Fruit fly (Drosophila melanogaster) whole organism, embryonic: Measurements from ENCODE around the gene CG31233.

Experiments
- Atf3 ChIP-seq: fragments of 200-800 bp; sonication (Bioruptor generic); optimal IDR thresholded peaks from 3 replicates; lab custom pipeline; 2016; ENCODE audit warnings: missing biosample characterization, missing genetic modification characterization
- Bteb2 ChIP-seq: fragments of 200-800 bp; sonication (Bioruptor generic); optimal IDR thresholded peaks from 2 replicates; lab custom pipeline; 2016; ENCODE audit warnings: missing biosample characterization, missing genetic modification characterization
- CG10431 ChIP-seq: fragments of 200-800 bp; sonication (Bioruptor generic); optimal IDR thresholded peaks from 3 replicates; lab custom pipeline; 2018; ENCODE audit warnings: missing biosample characterization, mild to moderate bottlenecking, missing genetic modification characterization
- CG10565 ChIP-seq: fragments of 200-800 bp; sonication (Bioruptor generic); optimal IDR thresholded peaks from 3 replicates; lab custom pipeline; 2016; ENCODE audit warnings: missing biosample characterization, mild to moderate bottlenecking, missing genetic modification characterization
- CG11085 ChIP-seq: fragments of 200-800 bp; sonication (Bioruptor generic); IDR thresholded peaks from 2 replicates; pipeline ENCODE4 v1.3.6; 2022; ENCODE audit warnings: missing biosample characterization, missing genetic modification characterization
- CG12071 ChIP-seq: fragments of 200-800 bp; sonication (Bioruptor generic); optimal IDR thresholded peaks from 3 replicates; lab custom pipeline; 2018; ENCODE audit warnings: missing biosample characterization, mild to moderate bottlenecking, missing genetic modification characterization
- CG12744 ChIP-seq: fragments of 200-800 bp; sonication (Bioruptor generic); optimal IDR thresholded peaks from 2 replicates; lab custom pipeline; 2016; ENCODE audit warnings: missing biosample characterization, missing genetic modification characterization
- CG12769 ChIP-seq: fragments of 200-800 bp; sonication (Bioruptor generic); optimal IDR thresholded peaks from 2 replicates; lab custom pipeline; 2019; ENCODE audit warnings: missing biosample characterization, mild to moderate bottlenecking, missing genetic modification characterization, moderate library complexity
- CG13624 ChIP-seq: fragments of 200-800 bp; sonication (Bioruptor generic); optimal IDR thresholded peaks from 2 replicates; lab custom pipeline; 2016; ENCODE audit warnings: missing biosample characterization, missing genetic modification characterization
- CG14441 ChIP-seq: fragments of 200-800 bp; sonication (Bioruptor generic); IDR thresholded peaks from 2 replicates; pipeline ENCODE4 v1.3.6; 2022; ENCODE audit warnings: missing biosample characterization, missing genetic modification characterization
- CG14860 ChIP-seq: fragments of 200-800 bp; sonication (Bioruptor generic); IDR thresholded peaks from 3 replicates; pipeline ENCODE4 v1.3.6; 2022; ENCODE audit warnings: missing biosample characterization, missing genetic modification characterization; ENCODE audit not compliant: partially characterized antibody
- CG15073 ChIP-seq: fragments of 200-800 bp; sonication (Bioruptor generic); optimal IDR thresholded peaks from 2 replicates; lab custom pipeline; 2016; ENCODE audit warnings: missing biosample characterization, missing genetic modification characterization
- CG1647 ChIP-seq: fragments of 200-800 bp; sonication (Bioruptor generic); optimal IDR thresholded peaks from 3 replicates; lab custom pipeline; 2016; ENCODE audit warnings: missing biosample characterization, missing genetic modification characterization
- CG17612 ChIP-seq: fragments of 200-800 bp; sonication (Bioruptor generic); IDR thresholded peaks from 2 replicates; pipeline ENCODE4 v1.3.6; 2022; ENCODE audit warnings: missing biosample characterization, missing genetic modification characterization
- CG18476 ChIP-seq: fragments of 200-800 bp; sonication (Bioruptor generic); optimal IDR thresholded peaks from 2 replicates; lab custom pipeline; 2016; ENCODE audit warnings: missing biosample characterization, mild to moderate bottlenecking, missing genetic modification characterization
- CG3163 ChIP-seq: fragments of 200-800 bp; sonication (Bioruptor generic); optimal IDR thresholded peaks from 3 replicates; lab custom pipeline; 2016; ENCODE audit warnings: missing biosample characterization, missing genetic modification characterization
- CG32532 ChIP-seq: fragments of 200-800 bp; sonication (Bioruptor generic); IDR thresholded peaks from 2 replicates; pipeline ENCODE4 v1.3.6; 2022; ENCODE audit warnings: missing biosample characterization, missing genetic modification characterization
- CG32767 ChIP-seq: fragments of 200-800 bp; sonication (Bioruptor generic); IDR thresholded peaks from 2 replicates; pipeline ENCODE4 v1.3.6; 2022; ENCODE audit warnings: missing biosample characterization, missing genetic modification characterization
- CG42726 ChIP-seq: fragments of 200-800 bp; sonication (Bioruptor generic); IDR thresholded peaks from 2 replicates; pipeline ENCODE4 v1.3.6; 2022; ENCODE audit warnings: missing biosample characterization, missing genetic modification characterization; ENCODE audit not compliant: partially characterized antibody
- CG7556 ChIP-seq: fragments of 200-800 bp; sonication (Bioruptor generic); optimal IDR thresholded peaks from 2 replicates; lab custom pipeline; 2017; ENCODE audit warnings: missing biosample characterization, mild to moderate bottlenecking, missing genetic modification characterization
- CkIIα-i1 ChIP-seq: fragments of 200-800 bp; sonication (Bioruptor generic); IDR thresholded peaks from 2 replicates; pipeline ENCODE4 v1.3.6; 2022; ENCODE audit warnings: missing biosample characterization, missing genetic modification characterization
- D ChIP-seq, 2 experiments: fragments of 200-800 bp in 1 of 2; fragments of >200 bp in 1 of 2; sonication (Bioruptor generic) in 1 of 2; optimal IDR thresholded peaks; 2 replicates in 1 of 2; 3 replicates in 1 of 2; lab custom pipeline; 2017; ENCODE audit warnings: mild to moderate bottlenecking in 1 of 2, missing biosample characterization in 1 of 2, missing genetic modification characterization in 1 of 2, missing genetic modification reagents in 1 of 2
- E2f2 ChIP-seq: fragments of 200-800 bp; sonication (Bioruptor generic); IDR thresholded peaks from 2 replicates; pipeline ENCODE4 v1.3.6; 2022; ENCODE audit warnings: missing biosample characterization, missing genetic modification characterization
- Gug ChIP-seq: fragments of 200-800 bp; sonication (Bioruptor generic); IDR thresholded peaks from 4 replicates; pipeline ENCODE4 v1.3.6; 2022; ENCODE audit warnings: missing biosample characterization, missing genetic modification characterization
- Hey ChIP-seq: fragments of 200-800 bp; sonication (Bioruptor generic); optimal IDR thresholded peaks from 3 replicates; lab custom pipeline; 2018; ENCODE audit warnings: missing biosample characterization, mild to moderate bottlenecking, missing genetic modification characterization
- Hr39 ChIP-seq: fragments of >200 bp; optimal IDR thresholded peaks from 2 replicates; lab custom pipeline; 2017
- MTF-1 ChIP-seq: fragments of 200-800 bp; sonication (Bioruptor generic); optimal IDR thresholded peaks from 2 replicates; lab custom pipeline; 2018; ENCODE audit warnings: missing biosample characterization, mild to moderate bottlenecking, missing genetic modification characterization, borderline replicate concordance
- Med ChIP-seq: fragments of 200-800 bp; sonication (Bioruptor generic); peaks from one replicate; lab custom pipeline; 2016; ENCODE audit warnings: missing biosample characterization, missing genetic modification characterization, mild to moderate bottlenecking, inconsistent platforms, moderate library complexity
- Mes4 ChIP-seq: fragments of 200-800 bp; sonication (Bioruptor generic); optimal IDR thresholded peaks from 2 replicates; lab custom pipeline; 2016; ENCODE audit warnings: missing biosample characterization, missing genetic modification characterization
- Mrtf ChIP-seq: fragments of 200-800 bp; sonication (Bioruptor generic); IDR thresholded peaks from 3 replicates; pipeline ENCODE4 v1.3.6; 2022; ENCODE audit warnings: missing biosample characterization, missing genetic modification characterization
- Nf-YC ChIP-seq: fragments of 200-800 bp; optimal IDR thresholded peaks from 3 replicates; lab custom pipeline; 2019; ENCODE audit warnings: missing biosample characterization, mild to moderate bottlenecking, missing genetic modification characterization, moderate library complexity
- Ptx1 ChIP-seq: fragments of 200-800 bp; sonication (Bioruptor generic); IDR thresholded peaks from 2 replicates; pipeline ENCODE4 v1.3.6; 2022; ENCODE audit warnings: missing biosample characterization, missing genetic modification characterization
- Six4 ChIP-seq: fragments of 200-800 bp; sonication (Bioruptor generic); optimal IDR thresholded peaks from 2 replicates; lab custom pipeline; 2016; ENCODE audit warnings: missing biosample characterization, missing genetic modification characterization
- Sry-β ChIP-seq: fragments of 200-800 bp; sonication (Bioruptor generic); optimal IDR thresholded peaks from 2 replicates; lab custom pipeline; 2018; ENCODE audit warnings: missing biosample characterization, mild to moderate bottlenecking, missing genetic modification characterization, moderate library complexity
- ash1 ChIP-seq: fragments of 200-800 bp; sonication (Bioruptor generic); optimal IDR thresholded peaks from 2 replicates; lab custom pipeline; 2018; ENCODE audit warnings: missing biosample characterization, mild to moderate bottlenecking, missing genetic modification characterization
- cad ChIP-seq: fragments of >200 bp; optimal IDR thresholded peaks from 2 replicates; lab custom pipeline; 2017; ENCODE audit warnings: missing biosample characterization, missing genetic modification characterization
- ci ChIP-seq: fragments of 200-800 bp; sonication (Bioruptor generic); IDR thresholded peaks from 3 replicates; pipeline ENCODE4 v1.3.6; 2022; ENCODE audit warnings: missing biosample characterization, missing genetic modification characterization
- dimm ChIP-seq: fragments of 200-800 bp; sonication (Bioruptor generic); IDR thresholded peaks from 2 replicates; pipeline ENCODE4 v1.3.6; 2022; ENCODE audit warnings: missing biosample characterization, missing genetic modification characterization
- dysf ChIP-seq: fragments of 200-800 bp; sonication (Bioruptor generic); IDR thresholded peaks from 3 replicates; pipeline ENCODE4 v1.3.6; 2022; ENCODE audit warnings: missing biosample characterization, missing genetic modification characterization
- gcm2 ChIP-seq: fragments of 200-800 bp; sonication (Bioruptor generic); optimal IDR thresholded peaks from 2 replicates; lab custom pipeline; 2016; ENCODE audit warnings: missing biosample characterization, missing genetic modification characterization
- gsb-n ChIP-seq: fragments of 200-800 bp; sonication (Bioruptor generic); optimal IDR thresholded peaks from 3 replicates; lab custom pipeline; 2018; ENCODE audit warnings: missing biosample characterization, mild to moderate bottlenecking, missing genetic modification characterization
- hbn ChIP-seq: fragments of 200-800 bp; sonication (Bioruptor generic); IDR thresholded peaks from 2 replicates; pipeline ENCODE4 v1.3.6; 2022; ENCODE audit warnings: missing biosample characterization, missing genetic modification characterization; ENCODE audit not compliant: partially characterized antibody
- her ChIP-seq: fragments of 200-800 bp; sonication (Bioruptor generic); optimal IDR thresholded peaks from 2 replicates; lab custom pipeline; 2016; ENCODE audit warnings: missing biosample characterization, missing genetic modification characterization
- jumu ChIP-seq: fragments of 200-800 bp; sonication (Bioruptor generic); optimal IDR thresholded peaks from 3 replicates; lab custom pipeline; 2016; ENCODE audit warnings: missing biosample characterization, missing genetic modification characterization
- lov ChIP-seq, 2 experiments: fragments of 200-800 bp in 1 of 2; fragments of >200 bp in 1 of 2; sonication (Bioruptor generic) in 1 of 2; IDR thresholded peaks in 1 of 2; optimal IDR thresholded peaks in 1 of 2; 2 replicates in 1 of 2; 3 replicates in 1 of 2; pipeline versions ENCODE4 v1.3.6 to Lab custom; 2017 to 2022; ENCODE audit warnings: missing biosample characterization in 1 of 2, missing genetic modification characterization in 1 of 2
- nerfin-1 ChIP-seq: fragments of 200-800 bp; sonication (Bioruptor generic); optimal IDR thresholded peaks from 3 replicates; lab custom pipeline; 2019; ENCODE audit warnings: missing biosample characterization, mild to moderate bottlenecking, missing genetic modification characterization, moderate library complexity
- nom ChIP-seq: fragments of 200-800 bp; sonication (Bioruptor generic); optimal IDR thresholded peaks from 2 replicates; lab custom pipeline; 2017; ENCODE audit warnings: missing biosample characterization, missing genetic modification characterization, mild to moderate bottlenecking, moderate library complexity, missing genetic modification reagents
- pho ChIP-seq: fragments of 200-800 bp; sonication (Bioruptor generic); optimal IDR thresholded peaks from 2 replicates; lab custom pipeline; 2016; ENCODE audit warnings: missing biosample characterization, missing genetic modification characterization
- sim ChIP-seq: fragments of 200-800 bp; sonication (Bioruptor generic); IDR thresholded peaks from 2 replicates; pipeline ENCODE4 v1.3.6; 2022; ENCODE audit warnings: missing biosample characterization, missing genetic modification characterization
- z ChIP-seq: fragments of 200-800 bp; sonication (Bioruptor generic); IDR thresholded peaks from 3 replicates; pipeline ENCODE4 v1.3.6; 2022; ENCODE audit warnings: missing biosample characterization, missing genetic modification characterization
- zfh2 ChIP-seq: fragments of 200-800 bp; sonication (Bioruptor generic); optimal IDR thresholded peaks from 2 replicates; lab custom pipeline; 2016; ENCODE audit warnings: missing biosample characterization, missing genetic modification characterization

CG31233 gene

DNA sequence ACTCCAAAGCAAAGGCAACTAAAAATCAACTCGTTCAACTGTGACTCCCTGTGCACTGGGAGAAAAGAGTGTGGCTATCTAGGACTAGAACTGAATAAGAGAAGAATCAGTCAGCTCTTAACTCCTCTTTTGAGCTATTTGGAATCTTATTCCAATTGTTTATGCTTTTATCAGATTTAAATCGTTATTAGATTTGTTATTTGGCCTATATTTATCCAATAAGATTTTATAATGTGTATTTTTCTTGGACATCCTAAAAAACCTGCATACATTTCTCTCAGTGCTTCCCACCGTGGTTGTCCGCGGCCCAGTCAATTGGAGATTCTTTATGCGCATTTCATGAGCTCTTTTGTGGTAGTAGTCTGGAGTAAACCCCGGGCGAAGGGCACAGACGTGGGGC, 31.8 kb downstream of the CG31233 start (continued):
- TF ChIP-seq CG32532 (GFP tag; lab: Robert Waterston, UW) = peak; percentile 47; the same call in 1 of the 2 replicates
- no peak for TF ChIP-seq Hey (tag; lab: Kevin White, UChicago)
- peak; percentile 48 for TF ChIP-seq Mes4 (GFP tag; lab: Kevin White, UChicago)
- TF ChIP-seq gcm2 (GFP tag; lab: Kevin White, UChicago) = no peak
- TF ChIP-seq hbn (GFP tag; lab: Robert Waterston, UW) = no peak
- TF ChIP-seq dysf = peak; percentile 86; the same call in 2 of the 3 replicates
- TF ChIP-seq CG18476 (GFP tag; lab: Kevin White, UChicago) = peak; percentile 51
- peak; percentile 45 for TF ChIP-seq Six4 (GFP tag; lab: Kevin White, UChicago)
- TF ChIP-seq her (GFP tag; lab: Kevin White, UChicago) = peak; percentile 3
- no peak for TF ChIP-seq CkIIα-i1 (GFP tag; lab: Robert Waterston, UW)
- peak; percentile 23 for TF ChIP-seq CG1647 (GFP tag; lab: Kevin White, UChicago)
- TF ChIP-seq dimm (GFP tag; lab: Robert Waterston, UW) = no peak
- TF ChIP-seq CG17612 (GFP tag; lab: Robert Waterston, UW) = no peak
- no peak for TF ChIP-seq CG10565 (GFP tag; lab: Kevin White, UChicago)
- TF ChIP-seq z (GFP tag; lab: Robert Waterston, UW) = no peak
- TF ChIP-seq Sry-β = no peak
- TF ChIP-seq CG14441 (GFP tag; lab: Robert Waterston, UW) = peak; percentile 73
- no peak for TF ChIP-seq lov (optimal IDR thresholded peaks at IDR 0.05; lab: Kevin White, UChicago)
- TF ChIP-seq lov (GFP tag; IDR thresholded peaks at IDR 0.05; lab: Robert Waterston, UW) = no peak
- TF ChIP-seq CG7556 = peak; percentile 60
- TF ChIP-seq Atf3 = peak; percentile 18
- TF ChIP-seq nom (GFP tag; lab: Kevin White, UChicago) = peak; percentile 82
- peak; percentile 70 for TF ChIP-seq CG13624 (GFP tag; lab: Kevin White, UChicago)
- TF ChIP-seq sim = no peak
- no peak for TF ChIP-seq Hr39 (lab: Kevin White, UChicago)
- TF ChIP-seq jumu (GFP tag; lab: Kevin White, UChicago) = peak; percentile 11
- peak; percentile 16 for TF ChIP-seq CG3163
- no peak for TF ChIP-seq ash1
- TF ChIP-seq nerfin-1 (tag; lab: Kevin White, UChicago) = peak; percentile 34
- peak; percentile 91 for TF ChIP-seq Med (GFP tag; lab: Kevin White, UChicago)
- TF ChIP-seq Gug (GFP tag; lab: Robert Waterston, UW) = peak; percentile 64
- TF ChIP-seq gsb-n = peak; percentile 30
- no peak for TF ChIP-seq ci (GFP tag; lab: Robert Waterston, UW)
- peak; percentile 43; the same call in 1 of the 2 replicates for TF ChIP-seq E2f2 (GFP tag; lab: Robert Waterston, UW)
- no peak for TF ChIP-seq CG15073 (GFP tag; lab: Kevin White, UChicago)
- peak; percentile 19 for TF ChIP-seq CG12744 (GFP tag; lab: Kevin White, UChicago)
- TF ChIP-seq CG11085 (GFP tag; lab: Robert Waterston, UW) = no peak
- no peak for TF ChIP-seq CG42726 (GFP tag; lab: Robert Waterston, UW)
- TF ChIP-seq CG12071 (GFP tag; lab: Kevin White, UChicago) = no peak
- no peak; the same call in 1 of the 2 replicates for TF ChIP-seq CG32767
- TF ChIP-seq Bteb2 (GFP tag; lab: Kevin White, UChicago) = peak; percentile 62
- no peak for TF ChIP-seq CG14860 (GFP tag; lab: Robert Waterston, UW)
- peak; percentile 83 for TF ChIP-seq Ptx1 (GFP tag; lab: Robert Waterston, UW)
- TF ChIP-seq MTF-1 (GFP tag; lab: Kevin White, UChicago) = peak; percentile 4
- TF ChIP-seq D (optimal IDR thresholded peaks at IDR 0.05; lab: Kevin White, UChicago) = no peak
- TF ChIP-seq D (GFP tag; optimal IDR thresholded peaks at IDR 0.05; lab: Kevin White, UChicago) = peak; percentile 58
- no peak for TF ChIP-seq Nf-YC (tag; lab: Kevin White, UChicago)
- TF ChIP-seq pho = peak; percentile 51
- peak; percentile 18 for TF ChIP-seq zfh2 (GFP tag; lab: Kevin White, UChicago)
- TF ChIP-seq Mrtf (GFP tag; lab: Robert Waterston, UW) = peak; percentile 63; the same call in 1 of the 3 replicates
- TF ChIP-seq CG12769 (tag; lab: Kevin White, UChicago) = no peak
- no peak for TF ChIP-seq CG10431 (GFP tag; lab: Kevin White, UChicago)
- no peak for TF ChIP-seq cad (GFP tag; lab: Kevin White, UChicago)
